Fruit fly (Drosophila melanogaster) whole organism, prepupa: ENCODE data around the gene CG5697.

Source experiments
- Blimp-1 ChIP-seq: fragments of 200-800 bp; sonication (Bioruptor generic); optimal IDR thresholded peaks from 3 replicates; lab custom pipeline; 2017; ENCODE audit warnings: missing biosample characterization, missing genetic modification characterization, mild to moderate bottlenecking, moderate library complexity, missing genetic modification reagents
- CG10631 ChIP-seq: fragments of 200-800 bp; sonication (Bioruptor generic); optimal IDR thresholded peaks from 2 replicates; lab custom pipeline; 2016; ENCODE audit warnings: missing biosample characterization, missing genetic modification characterization
- CG10669 ChIP-seq: fragments of 200-800 bp; sonication (Bioruptor generic); optimal IDR thresholded peaks from 3 replicates; lab custom pipeline; 2018; ENCODE audit warnings: missing biosample characterization, mild to moderate bottlenecking, missing genetic modification characterization, moderate library complexity
- CG11294 ChIP-seq: fragments of 200-800 bp; sonication (Bioruptor generic); IDR thresholded peaks from 2 replicates; pipeline ENCODE4 v1.3.6; 2022; ENCODE audit warnings: missing biosample characterization, missing genetic modification characterization
- CG15336 ChIP-seq: fragments of 200-800 bp; sonication (Bioruptor generic); IDR thresholded peaks from 2 replicates; pipeline ENCODE4 v1.3.6; 2022; ENCODE audit warnings: missing biosample characterization, missing genetic modification characterization
- CG16779 ChIP-seq: fragments of 200-800 bp; sonication (Bioruptor generic); optimal IDR thresholded peaks from 3 replicates; lab custom pipeline; 2017; ENCODE audit warnings: missing biosample characterization, mild to moderate bottlenecking, missing genetic modification characterization
- CG3032 ChIP-seq: fragments of 200-800 bp; optimal IDR thresholded peaks from 2 replicates; lab custom pipeline; 2019; ENCODE audit warnings: missing biosample characterization, mild to moderate bottlenecking, missing genetic modification characterization, moderate library complexity
- CG32006 ChIP-seq: fragments of 200-800 bp; sonication (Bioruptor generic); optimal IDR thresholded peaks from 3 replicates; lab custom pipeline; 2017; ENCODE audit warnings: missing biosample characterization, mild to moderate bottlenecking, missing genetic modification characterization
- CG34406 ChIP-seq: fragments of 200-800 bp; sonication (Bioruptor generic); optimal IDR thresholded peaks from 3 replicates; lab custom pipeline; 2016; ENCODE audit warnings: missing biosample characterization, missing genetic modification characterization
- CG3919 ChIP-seq: fragments of 200-800 bp; sonication (Bioruptor generic); optimal IDR thresholded peaks from 3 replicates; lab custom pipeline; 2016; ENCODE audit warnings: missing biosample characterization, missing genetic modification characterization
- CG6163 ChIP-seq: fragments of 200-800 bp; sonication (Bioruptor generic); IDR thresholded peaks from 3 replicates; pipeline ENCODE4 v1.3.6; 2022; ENCODE audit warnings: missing biosample characterization, missing genetic modification characterization
- CG6276 ChIP-seq: fragments of 200-800 bp; sonication (Bioruptor generic); optimal IDR thresholded peaks from 2 replicates; lab custom pipeline; 2017; ENCODE audit warnings: missing biosample characterization, mild to moderate bottlenecking, missing genetic modification characterization
- CG6808 ChIP-seq: fragments of 200-800 bp; sonication (Bioruptor generic); optimal IDR thresholded peaks from 3 replicates; lab custom pipeline; 2017; ENCODE audit warnings: missing biosample characterization, missing genetic modification characterization, mild to moderate bottlenecking, moderate library complexity, missing genetic modification reagents
- CG7368 ChIP-seq: fragments of 200-800 bp; sonication (Bioruptor generic); optimal IDR thresholded peaks from 3 replicates; lab custom pipeline; 2016; ENCODE audit warnings: missing biosample characterization, missing genetic modification characterization
- CG8119 ChIP-seq: fragments of 200-800 bp; sonication (Bioruptor generic); IDR thresholded peaks from 3 replicates; pipeline ENCODE4 v1.3.6; 2022; ENCODE audit warnings: missing biosample characterization, missing genetic modification characterization
- Eip78C ChIP-seq: fragments of 200-800 bp; sonication (Bioruptor generic); peaks from one replicate; lab custom pipeline; 2016; ENCODE audit warnings: missing biosample characterization, missing genetic modification characterization
- Eip93F ChIP-seq: fragments of 200-800 bp; sonication (Bioruptor generic); optimal IDR thresholded peaks from 2 replicates; lab custom pipeline; 2016; ENCODE audit warnings: missing biosample characterization, mild to moderate bottlenecking, missing genetic modification characterization
- Ets21C ChIP-seq: fragments of 200-800 bp; sonication (Bioruptor generic); optimal IDR thresholded peaks from 3 replicates; lab custom pipeline; 2016; ENCODE audit warnings: missing biosample characterization, missing genetic modification characterization
- Ets96B ChIP-seq: fragments of 200-800 bp; optimal IDR thresholded peaks from 2 replicates; lab custom pipeline; 2019; ENCODE audit warnings: missing biosample characterization, mild to moderate bottlenecking, missing genetic modification characterization, moderate library complexity
- Hr38 ChIP-seq: sonication (Bioruptor generic); optimal IDR thresholded peaks from 2 replicates; lab custom pipeline; 2016; ENCODE audit warnings: missing biosample characterization, missing genetic modification characterization
- Met ChIP-seq: fragments of 200-800 bp; sonication (Bioruptor generic); optimal IDR thresholded peaks from 3 replicates; lab custom pipeline; 2016; ENCODE audit warnings: missing biosample characterization, missing genetic modification characterization
- OdsH ChIP-seq: fragments of 200-800 bp; sonication (Bioruptor generic); optimal IDR thresholded peaks from 3 replicates; lab custom pipeline; 2016; ENCODE audit warnings: missing biosample characterization, missing genetic modification characterization
- Sox102F ChIP-seq: fragments of 200-800 bp; sonication (Bioruptor generic); optimal IDR thresholded peaks from 2 replicates; lab custom pipeline; 2016; ENCODE audit warnings: missing biosample characterization, mild to moderate bottlenecking, missing genetic modification characterization
- cyc ChIP-seq: fragments of 200-800 bp; sonication (Bioruptor generic); optimal IDR thresholded peaks from 3 replicates; lab custom pipeline; 2016; ENCODE audit warnings: missing biosample characterization, missing genetic modification characterization
- dac ChIP-seq: fragments of 200-800 bp; sonication (Bioruptor generic); optimal IDR thresholded peaks from 2 replicates; lab custom pipeline; 2017; ENCODE audit warnings: missing biosample characterization, mild to moderate bottlenecking, missing genetic modification characterization
- dsx ChIP-seq: fragments of 200-800 bp; optimal IDR thresholded peaks from 3 replicates; lab custom pipeline; 2019; ENCODE audit warnings: missing biosample characterization, mild to moderate bottlenecking, missing genetic modification characterization, moderate library complexity; ENCODE audit not compliant: poor library complexity, severe bottlenecking
- fd59A ChIP-seq: fragments of 200-800 bp; sonication (Bioruptor generic); optimal IDR thresholded peaks from 2 replicates; lab custom pipeline; 2017; ENCODE audit warnings: missing biosample characterization, mild to moderate bottlenecking, missing genetic modification characterization, missing genetic modification reagents
- fkh ChIP-seq: fragments of 200-800 bp; sonication (Bioruptor generic); optimal IDR thresholded peaks from 3 replicates; lab custom pipeline; 2017; ENCODE audit warnings: missing biosample characterization, mild to moderate bottlenecking, missing genetic modification characterization, moderate library complexity
- salr ChIP-seq, 2 experiments: fragments of 200-800 bp; sonication (Bioruptor generic); optimal IDR thresholded peaks; 3 replicates each; lab custom pipeline; 2016 to 2018; ENCODE audit warnings: missing biosample characterization in 2 of 2, missing genetic modification characterization in 2 of 2, mild to moderate bottlenecking in 1 of 2
- spab ChIP-seq: fragments of 200-800 bp; sonication (Bioruptor generic); optimal IDR thresholded peaks from 2 replicates; lab custom pipeline; 2017; ENCODE audit warnings: missing biosample characterization, mild to moderate bottlenecking, missing genetic modification characterization, missing genetic modification reagents
- svp ChIP-seq: fragments of 200-800 bp; sonication (Bioruptor generic); peaks from one replicate; lab custom pipeline; 2016; ENCODE audit warnings: missing biosample characterization, missing genetic modification characterization
- topi ChIP-seq: fragments of 200-800 bp; sonication (Bioruptor generic); optimal IDR thresholded peaks from 3 replicates; lab custom pipeline; 2016; ENCODE audit warnings: missing biosample characterization, missing genetic modification characterization
- vri ChIP-seq: fragments of 200-800 bp; sonication (Bioruptor generic); optimal IDR thresholded peaks from 3 replicates; lab custom pipeline; 2016; ENCODE audit warnings: missing biosample characterization, mild to moderate bottlenecking, missing genetic modification characterization

The CG5697 gene

dm6 chr3R:21015636-21016035 is at the start of gene CG5697:
Gene CG5697 (plus strand): TSS chr3R:21015949.
- TF ChIP-seq fkh (GFP tag; lab: Kevin White, UChicago) (peak; percentile 60), spab (GFP tag; lab: Kevin White, UChicago) (no peak), vri (GFP tag; lab: Kevin White, UChicago) (peak; percentile 93), CG15336 (GFP tag; lab: Robert Waterston, UW) (no peak), CG6163 (GFP tag; lab: Robert Waterston, UW) (no peak), CG6276 (GFP tag; lab: Kevin White, UChicago) (no peak), svp (GFP tag; lab: Kevin White, UChicago) (peak; percentile 96), CG3919 (peak; percentile 3), topi (GFP tag; lab: Kevin White, UChicago) (peak; percentile 13), Eip78C (GFP tag; lab: Kevin White, UChicago) (peak; percentile 72), cyc (no peak), CG6808 (GFP tag; lab: Kevin White, UChicago) (no peak), CG34406 (GFP tag; lab: Kevin White, UChicago) (no peak), Eip93F (GFP tag; lab: Kevin White, UChicago) (no peak), CG7368 (GFP tag; lab: Kevin White, UChicago) (no peak), CG11294 (no peak), Met (GFP tag; lab: Kevin White, UChicago) (no peak)

DNA sequence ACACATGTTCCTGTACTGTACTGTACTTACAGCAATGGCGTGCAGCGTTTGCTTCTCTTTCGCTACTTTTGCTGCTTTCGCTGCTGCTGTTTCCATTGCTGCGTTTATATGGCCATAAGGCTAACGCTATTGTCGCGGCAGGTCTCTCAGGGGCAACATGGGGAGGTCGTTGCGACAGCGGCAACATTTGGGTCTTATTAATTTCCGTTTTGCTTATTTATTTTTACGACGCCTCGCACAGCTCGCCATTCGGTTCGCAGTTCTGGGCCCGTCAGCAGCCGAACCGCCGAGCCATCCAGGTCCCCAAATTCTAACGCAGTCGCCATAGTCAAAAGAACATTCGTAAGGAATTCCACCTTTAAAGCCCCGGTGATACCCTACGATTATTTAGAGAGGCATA is 39.1 kb upstream of the CG5697 start:
- TF ChIP-seq Eip93F (GFP tag; lab: Kevin White, UChicago) (no peak), dac (GFP tag; lab: Kevin White, UChicago) (no peak), CG3032 (no peak), dsx (no peak), salr (GFP tag; optimal IDR thresholded peaks at IDR 0.05; lab: Kevin White, UChicago) (no peak), CG6163 (GFP tag; lab: Robert Waterston, UW) (no peak)

dm6 chr3R:20977846-20978295 is 37.9 kb upstream of the CG5697 start, which contains the start of gene Calx:
Gene Calx (plus strand): TSS chr3R:20978183.
- TF ChIP-seq CG32006 (GFP tag; lab: Kevin White, UChicago) (no peak), fd59A (GFP tag; lab: Kevin White, UChicago) (no peak), svp (GFP tag; lab: Kevin White, UChicago) (peak; percentile 90), Ets96B (tag; lab: Kevin White, UChicago) (no peak), Ets21C (no peak)

DNA sequence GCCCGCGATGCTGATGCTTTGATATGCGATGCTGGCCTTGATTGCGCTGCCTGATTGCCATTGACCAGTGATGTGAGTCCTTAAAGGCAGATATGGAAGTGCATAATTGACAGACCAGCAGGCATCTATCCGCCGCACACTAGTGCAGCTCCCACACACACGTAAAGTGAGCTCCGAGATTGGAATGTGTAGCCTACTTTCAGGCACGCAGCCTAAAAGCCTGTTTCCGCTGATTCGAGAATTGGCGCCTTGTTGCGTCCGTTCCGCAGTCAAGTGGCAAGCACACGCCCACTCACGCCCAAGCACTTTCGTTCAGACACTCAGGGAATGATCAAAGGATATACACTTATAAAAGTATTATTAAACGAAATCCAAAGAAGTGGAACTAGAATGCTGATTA is 31.7 kb upstream of the CG5697 start:
- no peak for TF ChIP-seq CG16779 (tag; lab: Kevin White, UChicago)
- TF ChIP-seq svp (GFP tag; lab: Kevin White, UChicago), result no peak
- TF ChIP-seq CG10669 (GFP tag; lab: Kevin White, UChicago), result no peak
- TF ChIP-seq fkh (GFP tag; lab: Kevin White, UChicago), result no peak
- TF ChIP-seq Sox102F (GFP tag; lab: Kevin White, UChicago), result no peak
- no peak for TF ChIP-seq vri (GFP tag; lab: Kevin White, UChicago)
- no peak for TF ChIP-seq Blimp-1 (GFP tag; lab: Kevin White, UChicago)
- TF ChIP-seq CG6163 (GFP tag; lab: Robert Waterston, UW), result no peak
- TF ChIP-seq Eip93F (GFP tag; lab: Kevin White, UChicago), result no peak
- no peak for TF ChIP-seq CG10631 (GFP tag; lab: Kevin White, UChicago)
- no peak for TF ChIP-seq CG8119
- no peak for TF ChIP-seq dac (GFP tag; lab: Kevin White, UChicago)
- TF ChIP-seq OdsH (GFP tag; lab: Kevin White, UChicago), result no peak
- TF ChIP-seq Hr38 (GFP tag; lab: Kevin White, UChicago), result no peak
- TF ChIP-seq CG3919, result no peak
- no peak for TF ChIP-seq Eip78C (GFP tag; lab: Kevin White, UChicago)
- TF ChIP-seq CG32006 (GFP tag; lab: Kevin White, UChicago), result no peak
- TF ChIP-seq Met (GFP tag; lab: Kevin White, UChicago), result no peak
- no peak for TF ChIP-seq Ets96B (tag; lab: Kevin White, UChicago)
